Fruit fly (Drosophila melanogaster) whole organism, embryonic: Measurements from ENCODE around the gene CG11999.
A peak's percentile ranks its signal among the peaks of the same experiment; 100 is the strongest.

ENCODE experiments used
- ATbp ChIP-seq: fragments of 200-800 bp; sonication (Bioruptor generic); optimal IDR thresholded peaks from 2 replicates; lab custom pipeline; 2017; ENCODE audit warnings: missing biosample characterization, mild to moderate bottlenecking, missing genetic modification characterization, missing genetic modification reagents
- Abd-B ChIP-seq: fragments of 200-800 bp; sonication (Bioruptor generic); optimal IDR thresholded peaks from 2 replicates; lab custom pipeline; 2018; ENCODE audit warnings: missing biosample characterization, mild to moderate bottlenecking, missing genetic modification characterization, moderate library complexity
- Bgb ChIP-seq: fragments of 200-800 bp; sonication (Bioruptor generic); IDR thresholded peaks from 2 replicates; pipeline ENCODE4 v1.3.6; 2022; ENCODE audit warnings: missing biosample characterization, missing genetic modification characterization; ENCODE audit not compliant: partially characterized antibody
- Blimp-1 ChIP-seq: fragments of 200-800 bp; sonication (Bioruptor generic); optimal IDR thresholded peaks from 3 replicates; lab custom pipeline; 2018; ENCODE audit warnings: missing biosample characterization, missing genetic modification characterization, mild to moderate bottlenecking, moderate library complexity, missing genetic modification reagents
- CG11456 ChIP-seq: fragments of 200-800 bp; sonication (Bioruptor generic); IDR thresholded peaks from 3 replicates; pipeline ENCODE4 v1.3.6; 2022; ENCODE audit warnings: missing biosample characterization, missing genetic modification characterization
- CG11695 ChIP-seq: fragments of 200-800 bp; sonication (Bioruptor generic); IDR thresholded peaks from 3 replicates; pipeline ENCODE4 v1.3.6; 2022; ENCODE audit warnings: missing biosample characterization, missing genetic modification characterization
- CG13287 ChIP-seq: fragments of 200-800 bp; sonication (Bioruptor generic); IDR thresholded peaks from 2 replicates; pipeline ENCODE4 v1.3.6; 2022; ENCODE audit warnings: missing biosample characterization, missing genetic modification characterization; ENCODE audit not compliant: partially characterized antibody
- CG13296 ChIP-seq: fragments of 200-800 bp; sonication (Bioruptor generic); optimal IDR thresholded peaks from 3 replicates; lab custom pipeline; 2018; ENCODE audit warnings: missing biosample characterization, mild to moderate bottlenecking, missing genetic modification characterization
- CG13424 ChIP-seq: fragments of 200-800 bp; sonication (Bioruptor generic); optimal IDR thresholded peaks from 2 replicates; lab custom pipeline; 2019; ENCODE audit warnings: missing biosample characterization, mild to moderate bottlenecking, missing genetic modification characterization, moderate library complexity
- CG14860 ChIP-seq: fragments of 200-800 bp; sonication (Bioruptor generic); IDR thresholded peaks from 3 replicates; pipeline ENCODE4 v1.3.6; 2022; ENCODE audit warnings: missing biosample characterization, missing genetic modification characterization; ENCODE audit not compliant: partially characterized antibody
- CG15269 ChIP-seq: fragments of 200-800 bp; sonication (Bioruptor generic); optimal IDR thresholded peaks from 2 replicates; lab custom pipeline; 2018; ENCODE audit warnings: missing biosample characterization, mild to moderate bottlenecking, missing genetic modification characterization, moderate library complexity
- CG17186 ChIP-seq: fragments of 200-800 bp; sonication (Bioruptor generic); optimal IDR thresholded peaks from 3 replicates; lab custom pipeline; 2017; ENCODE audit warnings: missing biosample characterization, missing genetic modification reagents, missing genetic modification characterization
- CG2120 ChIP-seq: fragments of 200-800 bp; sonication (Bioruptor generic); optimal IDR thresholded peaks from 3 replicates; lab custom pipeline; 2016; ENCODE audit warnings: missing biosample characterization, missing genetic modification characterization
- CG2712 ChIP-seq: fragments of 200-800 bp; optimal IDR thresholded peaks from 3 replicates; lab custom pipeline; 2019; ENCODE audit warnings: missing biosample characterization, mild to moderate bottlenecking, missing genetic modification characterization, moderate library complexity
- CG30020 ChIP-seq: fragments of 200-800 bp; optimal IDR thresholded peaks from 2 replicates; lab custom pipeline; 2019; ENCODE audit warnings: missing biosample characterization, mild to moderate bottlenecking, missing genetic modification characterization, moderate library complexity
- CG30403 ChIP-seq: fragments of 200-800 bp; sonication (Bioruptor generic); optimal IDR thresholded peaks from 3 replicates; lab custom pipeline; 2016; ENCODE audit warnings: missing biosample characterization, missing genetic modification characterization
- CG31388 ChIP-seq: fragments of 200-800 bp; sonication (Bioruptor generic); optimal IDR thresholded peaks from 2 replicates; lab custom pipeline; 2016; ENCODE audit warnings: missing biosample characterization, missing genetic modification characterization
- CG32532 ChIP-seq: fragments of 200-800 bp; sonication (Bioruptor generic); IDR thresholded peaks from 2 replicates; pipeline ENCODE4 v1.3.6; 2022; ENCODE audit warnings: missing biosample characterization, missing genetic modification characterization
- CG3407 ChIP-seq: fragments of 200-800 bp; sonication (Bioruptor generic); optimal IDR thresholded peaks from 2 replicates; lab custom pipeline; 2018; ENCODE audit warnings: missing biosample characterization, mild to moderate bottlenecking, missing genetic modification characterization
- CG34376 ChIP-seq: fragments of 200-800 bp; sonication (Bioruptor generic); optimal IDR thresholded peaks from 2 replicates; lab custom pipeline; 2018; ENCODE audit warnings: missing biosample characterization, mild to moderate bottlenecking, missing genetic modification characterization
- CG4617 ChIP-seq: fragments of 200-800 bp; sonication (Bioruptor generic); optimal IDR thresholded peaks from 3 replicates; lab custom pipeline; 2016; ENCODE audit warnings: missing biosample characterization, missing genetic modification characterization, borderline replicate concordance
- CG6175 ChIP-seq: fragments of 200-800 bp; sonication (Bioruptor generic); IDR thresholded peaks from 3 replicates; pipeline ENCODE4 v1.3.6; 2022; ENCODE audit warnings: missing biosample characterization, missing genetic modification characterization
- CG7556 ChIP-seq: fragments of 200-800 bp; sonication (Bioruptor generic); optimal IDR thresholded peaks from 2 replicates; lab custom pipeline; 2017; ENCODE audit warnings: missing biosample characterization, mild to moderate bottlenecking, missing genetic modification characterization
- CG7839 ChIP-seq: fragments of 200-800 bp; sonication (Bioruptor generic); optimal IDR thresholded peaks from 3 replicates; lab custom pipeline; 2018; ENCODE audit warnings: missing biosample characterization, mild to moderate bottlenecking, missing genetic modification characterization, moderate library complexity
- CG8290 ChIP-seq, 3 experiments: fragments of 200-800 bp; sonication (Bioruptor generic); optimal IDR thresholded peaks; 2 replicates each; lab custom pipeline; 2016 to 2019; ENCODE audit warnings: missing biosample characterization in 3 of 3, missing genetic modification characterization in 3 of 3, mild to moderate bottlenecking in 2 of 3, moderate library complexity in 1 of 3
- CG9797 ChIP-seq: fragments of 200-800 bp; sonication (Bioruptor generic); optimal IDR thresholded peaks from 3 replicates; lab custom pipeline; 2018; ENCODE audit warnings: missing biosample characterization, mild to moderate bottlenecking, missing genetic modification characterization
- CoRest ChIP-seq: fragments of 200-800 bp; sonication (Bioruptor generic); optimal IDR thresholded peaks from 3 replicates; lab custom pipeline; 2018; ENCODE audit warnings: missing biosample characterization, mild to moderate bottlenecking, missing genetic modification characterization, moderate library complexity
- Fer1 ChIP-seq: fragments of 200-800 bp; sonication (Bioruptor generic); optimal IDR thresholded peaks from 2 replicates; lab custom pipeline; 2017; ENCODE audit warnings: missing biosample characterization, mild to moderate bottlenecking, missing genetic modification characterization
- Hmr ChIP-seq: fragments of 200-800 bp; sonication (Bioruptor generic); optimal IDR thresholded peaks from 3 replicates; lab custom pipeline; 2017; ENCODE audit warnings: mild to moderate bottlenecking, missing biosample characterization, missing genetic modification reagents, missing genetic modification characterization
- Nf-YC ChIP-seq: fragments of 200-800 bp; optimal IDR thresholded peaks from 3 replicates; lab custom pipeline; 2019; ENCODE audit warnings: missing biosample characterization, mild to moderate bottlenecking, missing genetic modification characterization, moderate library complexity
- PHDP ChIP-seq: fragments of 200-800 bp; sonication (Bioruptor generic); optimal IDR thresholded peaks from 3 replicates; lab custom pipeline; 2018; ENCODE audit warnings: missing biosample characterization, mild to moderate bottlenecking, missing genetic modification characterization, moderate library complexity
- Sin3A ChIP-seq: fragments of >200 bp; optimal IDR thresholded peaks from 2 replicates; lab custom pipeline; 2018
- Vsx1 ChIP-seq: fragments of 200-800 bp; sonication (Bioruptor generic); optimal IDR thresholded peaks from 2 replicates; lab custom pipeline; 2017; ENCODE audit warnings: missing biosample characterization, mild to moderate bottlenecking, missing genetic modification characterization, missing genetic modification reagents
- YL-1 ChIP-seq: fragments of 200-800 bp; sonication (Bioruptor generic); optimal IDR thresholded peaks from 3 replicates; lab custom pipeline; 2017; ENCODE audit warnings: missing biosample characterization, mild to moderate bottlenecking, missing genetic modification characterization
- bcd ChIP-seq: fragments of 200-800 bp; sonication (Bioruptor generic); optimal IDR thresholded peaks from 2 replicates; lab custom pipeline; 2017; ENCODE audit warnings: missing biosample characterization, mild to moderate bottlenecking, missing genetic modification characterization
- hth ChIP-seq: fragments of >200 bp; optimal IDR thresholded peaks from 2 replicates; lab custom pipeline; 2017; ENCODE audit warnings: inconsistent platforms
- ken ChIP-seq: fragments of 200-800 bp; sonication (Bioruptor generic); IDR thresholded peaks from 3 replicates; pipeline ENCODE4 v1.3.6; 2022; ENCODE audit warnings: missing biosample characterization, missing genetic modification characterization
- klu ChIP-seq: fragments of 200-800 bp; sonication (Bioruptor generic); IDR thresholded peaks from 2 replicates; pipeline ENCODE4 v1.3.6; 2022; ENCODE audit warnings: missing biosample characterization, missing genetic modification characterization
- lbe ChIP-seq: fragments of 200-800 bp; sonication (Bioruptor generic); optimal IDR thresholded peaks from 2 replicates; lab custom pipeline; 2016; ENCODE audit warnings: missing biosample characterization, mild to moderate bottlenecking, missing genetic modification characterization
- lilli ChIP-seq: fragments of 200-800 bp; sonication (Bioruptor generic); optimal IDR thresholded peaks from 3 replicates; lab custom pipeline; 2016; ENCODE audit warnings: missing biosample characterization, missing genetic modification characterization
- nau ChIP-seq: fragments of 200-800 bp; sonication (Bioruptor generic); optimal IDR thresholded peaks from 3 replicates; lab custom pipeline; 2017; ENCODE audit warnings: missing biosample characterization, mild to moderate bottlenecking, missing genetic modification characterization, missing genetic modification reagents
- nom ChIP-seq: fragments of 200-800 bp; sonication (Bioruptor generic); optimal IDR thresholded peaks from 2 replicates; lab custom pipeline; 2017; ENCODE audit warnings: missing biosample characterization, missing genetic modification characterization, mild to moderate bottlenecking, moderate library complexity, missing genetic modification reagents
- org-1 ChIP-seq: fragments of 200-800 bp; sonication (Bioruptor generic); optimal IDR thresholded peaks from 2 replicates; lab custom pipeline; 2017; ENCODE audit warnings: missing biosample characterization, missing genetic modification characterization
- peb ChIP-seq: fragments of 200-800 bp; sonication (Bioruptor generic); IDR thresholded peaks from 2 replicates; pipeline ENCODE4 v1.3.6; 2022; ENCODE audit warnings: missing biosample characterization, missing genetic modification characterization
- salm ChIP-seq: fragments of 200-800 bp; sonication (Bioruptor generic); optimal IDR thresholded peaks from 2 replicates; lab custom pipeline; 2018; ENCODE audit warnings: missing biosample characterization, mild to moderate bottlenecking, missing genetic modification characterization
- sens-2 ChIP-seq: fragments of 200-800 bp; sonication (Bioruptor generic); IDR thresholded peaks from 2 replicates; pipeline ENCODE4 v1.3.6; 2022; ENCODE audit warnings: missing biosample characterization, missing genetic modification characterization
- seq ChIP-seq: fragments of 200-800 bp; sonication (Bioruptor generic); IDR thresholded peaks from 2 replicates; pipeline ENCODE4 v1.3.6; 2022; ENCODE audit warnings: missing biosample characterization, missing genetic modification characterization
- sug ChIP-seq: fragments of 200-800 bp; optimal IDR thresholded peaks from 2 replicates; lab custom pipeline; 2019; ENCODE audit warnings: missing biosample characterization, mild to moderate bottlenecking, missing genetic modification characterization, moderate library complexity
- unpg ChIP-seq: fragments of 200-800 bp; sonication (Bioruptor generic); optimal IDR thresholded peaks from 3 replicates; lab custom pipeline; 2018; ENCODE audit warnings: missing biosample characterization, mild to moderate bottlenecking, missing genetic modification characterization, moderate library complexity

The CG11999 gene

DNA sequence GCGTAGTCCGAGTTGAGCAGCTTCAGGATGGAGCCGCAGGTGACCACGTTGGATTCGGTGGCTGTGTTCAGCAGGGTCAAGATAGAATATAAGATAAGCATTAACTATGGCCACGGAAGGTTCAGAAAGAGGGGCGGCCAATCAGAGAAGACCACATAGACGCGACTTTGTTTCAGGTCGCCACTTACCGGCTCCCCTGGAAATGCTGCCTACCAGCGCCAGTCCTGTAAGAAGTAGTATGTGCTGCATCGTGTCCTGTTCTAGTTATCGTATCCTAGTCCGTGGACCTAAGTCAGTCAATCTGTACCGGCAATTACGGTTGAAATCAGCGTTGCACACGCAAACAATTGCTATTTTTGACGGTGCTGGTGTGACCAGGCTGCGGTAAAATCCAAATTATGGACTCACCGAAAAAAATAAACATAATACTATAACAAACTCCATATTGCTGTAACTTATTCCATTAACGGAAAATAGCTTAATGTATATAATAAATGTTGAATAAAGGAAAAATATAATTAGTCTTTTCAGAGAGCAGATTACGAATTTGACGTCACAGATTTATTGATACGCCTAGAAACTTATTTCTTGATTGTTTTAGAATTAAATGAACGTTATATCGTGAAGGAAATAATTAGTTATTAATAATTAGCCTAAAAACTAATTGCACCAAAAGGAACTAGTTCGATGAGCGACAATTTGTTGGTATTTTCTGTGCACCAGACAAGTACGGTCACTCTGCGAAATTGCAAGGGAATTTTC, at the start of gene CG11999, which contains the start of gene CG1161 (continued):
- TF ChIP-seq CG30020 (tag; lab: Kevin White, UChicago) (peak; percentile 35), seq (GFP tag; lab: Robert Waterston, UW) (no peak), CG17186 (GFP tag; lab: Kevin White, UChicago) (peak; percentile 26), CG30403 (GFP tag; lab: Kevin White, UChicago) (peak; percentile 29), CG14860 (GFP tag; lab: Robert Waterston, UW) (no peak), CG7839 (peak; percentile 11), CG15269 (tag; lab: Kevin White, UChicago) (no peak), ken (GFP tag; lab: Robert Waterston, UW) (no peak), org-1 (no peak), lbe (GFP tag; lab: Kevin White, UChicago) (peak; percentile 28), CG11456 (no peak), hth (lab: Kevin White, UChicago) (no peak), CG8290 (GFP tag; optimal IDR thresholded peaks at IDR 0.05; lab: Kevin White, UChicago) (peak; percentile 1), CG8290 (tag; optimal IDR thresholded peaks at IDR 0.05; lab: Kevin White, UChicago) (no peak), Vsx1 (GFP tag; lab: Kevin White, UChicago) (peak; percentile 96), CG2120 (peak; percentile 40), PHDP (tag; lab: Kevin White, UChicago) (no peak), unpg (peak; percentile 12), CG6175 (GFP tag; lab: Robert Waterston, UW) (no peak), salm (tag; lab: Kevin White, UChicago) (no peak), bcd (GFP tag; lab: Kevin White, UChicago) (no peak), sug (tag; lab: Kevin White, UChicago) (peak; percentile 20), klu (GFP tag; lab: Robert Waterston, UW) (no peak), lilli (GFP tag; lab: Kevin White, UChicago) (peak; percentile 4), CG31388 (no peak), Nf-YC (peak; percentile 94), sens-2 (GFP tag; lab: Robert Waterston, UW) (no peak), nau (GFP tag; lab: Kevin White, UChicago) (no peak), CG3407 (GFP tag; lab: Kevin White, UChicago) (no peak), peb (GFP tag; lab: Robert Waterston, UW) (no peak), CG7556 (GFP tag; lab: Kevin White, UChicago) (peak; percentile 17), Blimp-1 (GFP tag; lab: Kevin White, UChicago) (no peak), CG32532 (GFP tag; lab: Robert Waterston, UW) (no peak), YL-1 (GFP tag; lab: Kevin White, UChicago) (peak; percentile 47), Hmr (GFP tag; lab: Kevin White, UChicago) (peak; percentile 26), CG13424 (tag; lab: Kevin White, UChicago) (peak; percentile 17), CG34376 (no peak), CG11695 (no peak), CG9797 (GFP tag; lab: Kevin White, UChicago) (peak; percentile 69), Sin3A (lab: Kevin White, UChicago) (peak; percentile 57), Fer1 (no peak), CG4617 (GFP tag; lab: Kevin White, UChicago) (peak; percentile 49), CoRest (peak; percentile 49), ATbp (GFP tag; lab: Kevin White, UChicago) (no peak), Abd-B (GFP tag; lab: Kevin White, UChicago) (no peak), nom (GFP tag; lab: Kevin White, UChicago) (peak; percentile 16), CG13287 (GFP tag; lab: Robert Waterston, UW) (peak; percentile 38), Bgb (no peak), CG2712 (tag; lab: Kevin White, UChicago) (peak; percentile 47), CG13296 (GFP tag; lab: Kevin White, UChicago) (no peak)
